Worm (Caenorhabditis elegans) whole organism, L2 larva: ENCODE measurements around the gene oac-8.

ENCODE experiments used
- C34F6.9 ChIP-seq: fragments of 150-350 bp; optimal IDR thresholded peaks from 2 replicates; lab custom pipeline; 2014; ENCODE audit warnings: missing biosample characterization, missing genetic modification characterization
- F13H6.1 ChIP-seq: sonication (generic microtip); optimal IDR thresholded peaks from 2 replicates; lab custom pipeline; 2016; ENCODE audit warnings: missing genetic modification characterization, missing compliant biosample characterization
- Y55F3AM.14 ChIP-seq: fragments of 200-800 bp; sonication (Bioruptor generic); optimal IDR thresholded peaks from 2 replicates; lab custom pipeline; 2018; ENCODE audit warnings: mild to moderate bottlenecking, missing genetic modification characterization, missing compliant biosample characterization
- ZK546.5 ChIP-seq: sonication (generic microtip); optimal IDR thresholded peaks from 2 replicates; lab custom pipeline; 2017; ENCODE audit warnings: missing biosample characterization, missing genetic modification characterization
- alr-1 ChIP-seq: fragments of 150-350 bp; optimal IDR thresholded peaks from 2 replicates; lab custom pipeline; 2014; ENCODE audit warnings: missing biosample characterization, missing genetic modification characterization
- ceh-16 ChIP-seq: fragments of 150-350 bp; optimal IDR thresholded peaks from 2 replicates; lab custom pipeline; 2014; ENCODE audit warnings: missing biosample characterization, missing genetic modification characterization
- crh-2 ChIP-seq: sonication (generic microtip); optimal IDR thresholded peaks from 2 replicates; lab custom pipeline; 2017; ENCODE audit warnings: missing biosample characterization, missing genetic modification characterization
- dmd-4 ChIP-seq: sonication (generic microtip); optimal IDR thresholded peaks from 2 replicates; lab custom pipeline; 2017; ENCODE audit warnings: missing biosample characterization, missing genetic modification characterization
- egl-27 ChIP-seq: sonication (generic microtip); optimal IDR thresholded peaks from 3 replicates; lab custom pipeline; 2017; ENCODE audit warnings: missing biosample characterization, missing genetic modification reagents, missing genetic modification characterization
- elt-1 ChIP-seq: fragments of 150-350 bp; optimal IDR thresholded peaks from 2 replicates; lab custom pipeline; 2014; ENCODE audit warnings: missing biosample characterization, missing genetic modification characterization
- elt-3 ChIP-seq: sonication (generic microtip); optimal IDR thresholded peaks from 2 replicates; lab custom pipeline; 2017; ENCODE audit warnings: missing biosample characterization, missing genetic modification characterization
- fos-1 ChIP-seq: fragments of 150-350 bp; optimal IDR thresholded peaks from 2 replicates; lab custom pipeline; 2014; ENCODE audit warnings: missing biosample characterization, missing genetic modification characterization
- lin-13 ChIP-seq: fragments of 150-350 bp; optimal IDR thresholded peaks from 2 replicates; lab custom pipeline; 2014; ENCODE audit warnings: missing biosample characterization, missing genetic modification reagents, missing genetic modification characterization
- lsy-2 ChIP-seq, 2 experiments: fragments of 150-350 bp in 1 of 2; sonication (generic microtip) in 1 of 2; optimal IDR thresholded peaks; 2 replicates each; lab custom pipeline; 2014 to 2017; ENCODE audit warnings: missing biosample characterization in 2 of 2, missing genetic modification characterization in 2 of 2
- mab-5 ChIP-seq: fragments of 150-350 bp; optimal IDR thresholded peaks from 2 replicates; lab custom pipeline; 2014; ENCODE audit warnings: missing biosample characterization, missing genetic modification characterization
- mbf-1 ChIP-seq: sonication (generic microtip); optimal IDR thresholded peaks from 2 replicates; lab custom pipeline; 2017; ENCODE audit warnings: missing biosample characterization, missing genetic modification characterization
- mdl-1 ChIP-seq, 2 experiments: fragments of 150-350 bp in 1 of 2; sonication (generic microtip) in 1 of 2; optimal IDR thresholded peaks; 2 replicates each; lab custom pipeline; 2017; ENCODE audit warnings: missing biosample characterization in 2 of 2, missing genetic modification characterization in 2 of 2
- nhr-10 ChIP-seq: sonication (generic microtip); optimal IDR thresholded peaks from 2 replicates; lab custom pipeline; 2017; ENCODE audit warnings: missing biosample characterization, missing genetic modification characterization
- nhr-129 ChIP-seq: fragments of 150-350 bp; optimal IDR thresholded peaks from 2 replicates; lab custom pipeline; 2014; ENCODE audit warnings: missing biosample characterization, missing genetic modification characterization
- nhr-21 ChIP-seq: fragments of 150-350 bp; optimal IDR thresholded peaks from 2 replicates; lab custom pipeline; 2014; ENCODE audit warnings: missing biosample characterization, missing genetic modification characterization
- nhr-237 ChIP-seq: fragments of 150-350 bp; optimal IDR thresholded peaks from 2 replicates; lab custom pipeline; 2014; ENCODE audit warnings: missing biosample characterization, missing genetic modification characterization
- nhr-25 ChIP-seq: fragments of 150-350 bp; sonication (generic microtip); optimal IDR thresholded peaks from 3 replicates; lab custom pipeline; 2014; ENCODE audit warnings: missing biosample characterization, missing genetic modification characterization
- peb-1 ChIP-seq: fragments of 150-350 bp; optimal IDR thresholded peaks from 2 replicates; lab custom pipeline; 2014; ENCODE audit warnings: missing biosample characterization, missing genetic modification characterization
- skn-1 ChIP-seq: sonication (generic microtip); optimal IDR thresholded peaks from 2 replicates; lab custom pipeline; 2017; ENCODE audit warnings: missing biosample characterization, missing genetic modification characterization
- sma-3 ChIP-seq: sonication (generic microtip); optimal IDR thresholded peaks from 2 replicates; lab custom pipeline; 2016; ENCODE audit warnings: missing genetic modification reagents, missing genetic modification characterization, missing compliant biosample characterization
- sma-9 ChIP-seq, 2 experiments: fragments of 150-350 bp in 1 of 2; sonication (generic microtip) in 1 of 2; optimal IDR thresholded peaks; 2 replicates each; lab custom pipeline; 2014 to 2016; ENCODE audit warnings: missing genetic modification characterization in 2 of 2, mild to moderate bottlenecking in 1 of 2, missing biosample characterization in 1 of 2, missing compliant biosample characterization in 1 of 2, missing genetic modification reagents in 1 of 2, moderate library complexity in 1 of 2
- snpc-4 ChIP-seq: fragments of 150-350 bp; optimal IDR thresholded peaks from 2 replicates; lab custom pipeline; 2014; ENCODE audit warnings: missing biosample characterization, missing genetic modification characterization
- unc-39 ChIP-seq: fragments of 150-350 bp; optimal IDR thresholded peaks from 2 replicates; lab custom pipeline; 2014; ENCODE audit warnings: missing biosample characterization, missing genetic modification characterization
- unc-62 ChIP-seq: fragments of 150-350 bp; optimal IDR thresholded peaks from 2 replicates; lab custom pipeline; 2014; ENCODE audit warnings: missing biosample characterization, missing genetic modification reagents, missing genetic modification characterization
- zag-1 ChIP-seq: fragments of 150-350 bp; optimal IDR thresholded peaks from 2 replicates; lab custom pipeline; 2014; ENCODE audit warnings: missing biosample characterization, missing genetic modification characterization
- ztf-1 ChIP-seq: fragments of 200-800 bp; sonication (Bioruptor generic); conservative IDR thresholded peaks from 2 replicates; pipeline ENCODE4 v1.3.6; 2022; ENCODE audit warnings: missing genetic modification characterization, missing compliant biosample characterization

oac-8 gene

DNA sequence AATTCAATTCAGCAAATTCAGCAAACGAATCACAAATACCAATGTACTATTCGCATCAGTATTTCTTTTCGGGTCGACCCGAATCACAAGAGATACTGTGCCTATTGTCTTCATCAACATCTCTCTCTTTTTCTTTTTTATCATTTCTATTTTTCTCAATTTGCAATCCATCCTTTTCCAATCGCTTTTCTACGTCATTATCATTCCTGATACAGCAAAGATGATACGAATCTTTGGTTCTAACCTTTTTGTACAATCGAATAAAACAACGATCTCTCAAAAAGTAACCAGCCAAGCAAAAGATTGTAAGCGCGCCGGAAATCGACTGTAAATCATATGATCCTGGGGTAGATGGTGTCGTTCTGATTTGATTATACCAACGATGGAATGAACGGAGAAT lies 25.6 kb downstream of the oac-8 start:
- TF ChIP-seq fos-1 (tag; lab: Kevin White, UChicago), result peak; percentile 10
- no peak for TF ChIP-seq F13H6.1
- peak; percentile 24 for TF ChIP-seq sma-3 (GFP tag; lab: Kevin White, UChicago)
- TF ChIP-seq mdl-1 (tag; optimal IDR thresholded peaks at IDR 0.05; lab: Kevin White, UChicago), result no peak
- no peak for TF ChIP-seq unc-39
- no peak for TF ChIP-seq skn-1 (tag; lab: Kevin White, UChicago)
- TF ChIP-seq nhr-21 (tag; lab: Kevin White, UChicago), result peak; percentile 2
- peak; percentile 54 for TF ChIP-seq sma-9 (GFP tag; optimal IDR thresholded peaks at IDR 0.05; lab: Kevin White, UChicago)
- no peak for TF ChIP-seq sma-9 (tag; optimal IDR thresholded peaks at IDR 0.05; lab: Kevin White, UChicago)
- no peak for TF ChIP-seq ceh-16 (tag; lab: Kevin White, UChicago)
- no peak for TF ChIP-seq unc-62 (GFP tag; lab: Kevin White, UChicago)
- no peak for TF ChIP-seq nhr-10 (tag; lab: Kevin White, UChicago)

DNA sequence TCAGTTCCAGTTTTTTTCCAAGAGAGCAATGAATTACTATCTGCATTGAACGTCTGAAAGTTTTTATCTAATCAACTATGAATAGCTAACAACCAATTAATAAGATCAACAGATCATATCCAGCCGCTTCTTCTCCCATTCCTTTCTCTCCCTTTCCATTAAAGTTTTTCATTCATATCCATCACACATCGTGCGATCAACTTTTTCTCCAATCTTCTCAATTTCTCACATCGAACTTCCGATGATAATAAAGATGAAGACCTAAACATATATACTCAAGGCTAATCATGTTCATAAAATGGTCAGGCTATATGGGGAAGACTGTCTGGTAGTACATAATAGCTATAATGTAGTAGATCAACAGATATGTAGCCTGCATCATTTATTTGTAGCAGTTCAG lies 27.9 kb downstream of the oac-8 start:
- TF ChIP-seq elt-1 (no peak), nhr-21 (tag; lab: Kevin White, UChicago) (peak; percentile 8), nhr-25 (tag; lab: Kevin White, UChicago) (peak; percentile 37), ztf-1 (no peak), lsy-2 (tag; optimal IDR thresholded peaks at IDR 0.05; lab: Kevin White, UChicago) (no peak), alr-1 (tag; lab: Kevin White, UChicago) (no peak), mab-5 (no peak), elt-3 (no peak), dmd-4 (tag; lab: Kevin White, UChicago) (no peak), sma-9 (GFP tag; optimal IDR thresholded peaks at IDR 0.05; lab: Kevin White, UChicago) (peak; percentile 10), sma-9 (tag; optimal IDR thresholded peaks at IDR 0.05; lab: Kevin White, UChicago) (no peak), sma-3 (GFP tag; lab: Kevin White, UChicago) (peak; percentile 27)

DNA sequence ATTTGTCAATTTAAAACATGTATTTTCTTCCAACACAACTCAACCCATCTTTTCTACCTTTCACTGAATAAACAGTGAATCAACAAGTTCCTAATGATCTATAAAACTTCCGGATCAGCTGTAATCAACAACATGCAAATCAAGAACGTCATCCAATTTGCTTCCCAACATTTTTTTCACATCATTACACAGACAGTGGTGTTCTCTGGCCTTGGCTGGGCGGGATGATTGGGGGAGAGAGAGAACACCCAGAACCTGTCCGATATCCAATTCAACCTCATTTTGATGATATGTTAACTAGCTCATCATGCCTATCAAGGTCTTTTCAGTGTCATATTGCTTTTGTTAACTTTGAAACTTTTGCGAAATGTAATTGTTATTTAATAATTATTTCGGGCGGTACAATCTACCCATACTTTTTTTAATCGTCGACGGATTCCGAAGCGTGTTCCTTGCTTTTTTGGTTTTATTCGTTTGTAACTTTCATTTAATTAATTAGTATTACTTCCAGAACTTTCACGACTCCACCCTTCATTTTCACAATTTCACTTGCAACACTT lies 30.7 kb downstream of the oac-8 start, which contains the start of gene ptr-14:
ptr-14 (plus strand) TSS at position 510 of the 560 bp plus-strand sequence.
- TF ChIP-seq nhr-25 (tag; lab: Kevin White, UChicago), result peak; percentile 49
- TF ChIP-seq ZK546.5 (tag; lab: Kevin White, UChicago), result no peak

DNA sequence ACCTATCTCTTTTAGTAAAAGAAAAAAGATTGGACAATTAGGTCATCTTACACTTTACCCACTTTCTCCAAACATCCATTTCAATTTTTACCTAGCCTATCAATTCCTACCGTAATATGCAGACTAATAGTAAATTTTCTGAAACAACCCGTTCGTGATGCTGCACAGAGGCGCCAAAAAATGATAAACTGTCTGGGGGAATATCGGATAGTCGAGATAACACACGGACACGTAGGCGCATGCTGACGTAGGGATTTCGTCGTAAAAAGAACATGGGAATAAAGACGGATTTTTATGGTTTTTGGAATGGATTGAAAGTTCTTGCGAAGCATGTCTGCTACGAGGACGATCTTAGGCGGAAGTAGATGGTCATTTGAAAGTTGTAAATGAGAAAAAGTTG lies 32.0 kb downstream of the oac-8 start:
- TF ChIP-seq lin-13 (GFP tag; lab: Kevin White, UChicago) (no peak), nhr-21 (tag; lab: Kevin White, UChicago) (peak; percentile 31)

DNA sequence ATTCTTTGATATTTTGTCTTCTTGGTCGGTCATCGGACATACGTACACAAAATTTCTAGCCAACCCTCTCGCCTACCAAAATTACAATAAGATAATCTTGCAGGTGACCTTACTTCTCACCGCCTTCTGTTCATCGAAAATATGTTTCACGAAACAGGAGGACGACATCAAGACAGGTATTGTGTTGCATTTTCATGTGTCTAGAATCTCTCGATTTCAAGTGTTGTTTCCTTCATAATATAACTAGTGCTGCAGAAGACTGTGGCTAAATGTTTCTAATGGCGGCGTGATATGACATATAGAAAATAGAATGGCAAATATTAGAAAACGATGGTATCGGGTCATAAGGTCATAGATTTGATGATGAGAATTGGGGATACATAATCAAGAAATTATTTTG lies 32.8 kb downstream of the oac-8 start:
- no peak for TF ChIP-seq peb-1 (tag; lab: Kevin White, UChicago)
- peak; percentile 3 for TF ChIP-seq nhr-129 (tag; lab: Kevin White, UChicago)
- TF ChIP-seq sma-3 (GFP tag; lab: Kevin White, UChicago), result no peak
- peak; percentile 21 for TF ChIP-seq crh-2 (tag; lab: Kevin White, UChicago)
- peak; percentile 2 for TF ChIP-seq nhr-21 (tag; lab: Kevin White, UChicago)
- TF ChIP-seq snpc-4 (tag; lab: Kevin White, UChicago), result no peak
- TF ChIP-seq nhr-25 (tag; lab: Kevin White, UChicago), result peak; percentile 81
- TF ChIP-seq, all 48 proteins: peak for 4

DNA sequence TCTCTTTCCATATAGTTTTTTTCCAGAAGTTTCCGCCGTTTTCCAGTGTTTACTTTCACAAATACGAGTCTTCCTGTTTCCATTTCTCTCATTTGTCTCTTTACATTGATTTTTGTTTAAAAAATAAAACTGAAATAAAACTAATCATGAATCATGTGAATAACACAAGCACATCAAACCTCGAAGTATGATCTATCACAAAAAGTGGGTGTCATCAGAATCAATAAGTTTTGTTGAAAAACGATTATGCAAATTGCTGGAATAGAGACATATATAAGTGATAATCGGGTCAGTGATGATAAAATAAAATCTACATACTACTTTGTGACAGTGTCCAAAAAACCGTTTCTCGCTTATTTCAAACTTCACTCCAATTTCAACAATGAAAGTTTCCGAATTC lies 36.5 kb downstream of the oac-8 start, which contains the start of gene R09H10.7:
R09H10.7 (plus strand) TSS at position 301 of the 400 bp plus-strand sequence.
- no peak for TF ChIP-seq lin-13 (GFP tag; lab: Kevin White, UChicago)
- TF ChIP-seq unc-39, result no peak
- no peak for TF ChIP-seq alr-1 (tag; lab: Kevin White, UChicago)
- no peak for TF ChIP-seq unc-62 (GFP tag; lab: Kevin White, UChicago)
- no peak for TF ChIP-seq snpc-4 (tag; lab: Kevin White, UChicago)
- TF ChIP-seq zag-1 (tag; lab: Kevin White, UChicago), result no peak
- no peak for TF ChIP-seq nhr-25 (tag; lab: Kevin White, UChicago)
- no peak for TF ChIP-seq mbf-1 (tag; lab: Kevin White, UChicago)
- no peak for TF ChIP-seq Y55F3AM.14 (GFP tag; lab: Kevin White, UChicago)
- no peak for TF ChIP-seq fos-1 (tag; lab: Kevin White, UChicago)
- TF ChIP-seq egl-27 (tag; lab: Kevin White, UChicago), result no peak
- TF ChIP-seq nhr-237 (tag; lab: Kevin White, UChicago), result no peak
- TF ChIP-seq C34F6.9 (tag; lab: Kevin White, UChicago), result no peak
- TF ChIP-seq mab-5, result no peak
